Worm (Caenorhabditis elegans) whole organism, young adult: ENCODE data around the gene Y39A1A.27.

Experiments
- B0336.3 ChIP-seq: fragments of 200-800 bp; sonication (Bioruptor generic); IDR thresholded peaks from 2 replicates; pipeline ENCODE4 v1.3.6; 2022; ENCODE audit warnings: missing genetic modification characterization, missing compliant biosample characterization
- F22D6.2 ChIP-seq: sonication (generic microtip); optimal IDR thresholded peaks from 2 replicates; lab custom pipeline; 2016; ENCODE audit warnings: mild to moderate bottlenecking, missing genetic modification characterization, missing compliant biosample characterization
- F33H1.4 ChIP-seq: fragments of 200-800 bp; sonication (Bioruptor generic); IDR thresholded peaks from 2 replicates; pipeline ENCODE4 v1.3.6; 2022; ENCODE audit warnings: missing genetic modification reagents, missing genetic modification characterization, missing compliant biosample characterization
- K11D2.4 ChIP-seq: fragments of 200-800 bp; sonication (Bioruptor generic); IDR thresholded peaks from 2 replicates; pipeline ENCODE4 v1.3.6; 2022; ENCODE audit warnings: missing genetic modification reagents, missing genetic modification characterization, missing compliant biosample characterization
- Y79H2A.3 ChIP-seq: fragments of 200-800 bp; sonication (Bioruptor generic); conservative IDR thresholded peaks from 2 replicates; pipeline ENCODE4 v1.3.6; 2022; ENCODE audit warnings: missing genetic modification reagents, missing genetic modification characterization, missing compliant biosample characterization
- Y95B8A.8 ChIP-seq: fragments of 200-800 bp; sonication (Bioruptor generic); IDR thresholded peaks from 2 replicates; pipeline ENCODE4 v1.3.6; 2022; ENCODE audit warnings: missing genetic modification reagents, missing genetic modification characterization, missing compliant biosample characterization
- cebp-1 ChIP-seq, 2 experiments: fragments of 200-800 bp in 1 of 2; sonication (Bioruptor generic) in 1 of 2; sonication (generic microtip) in 1 of 2; IDR thresholded peaks in 1 of 2; optimal IDR thresholded peaks in 1 of 2; 2 replicates each; pipeline versions ENCODE4 v1.3.6 to Lab custom; 2017 to 2022; ENCODE audit warnings: missing compliant biosample characterization in 2 of 2, missing genetic modification characterization in 2 of 2, mild to moderate bottlenecking in 1 of 2, missing genetic modification reagents in 1 of 2, moderate library complexity in 1 of 2
- cebp-2 ChIP-seq: fragments of 200-800 bp; sonication (Bioruptor generic); IDR thresholded peaks from 2 replicates; pipeline ENCODE4 v1.3.6; 2022; ENCODE audit warnings: missing genetic modification characterization, missing compliant biosample characterization
- ceh-91 ChIP-seq: fragments of 200-800 bp; sonication (Bioruptor generic); IDR thresholded peaks from 2 replicates; pipeline ENCODE4 v1.3.6; 2022; ENCODE audit warnings: missing genetic modification reagents, missing genetic modification characterization, missing compliant biosample characterization
- dox-1 ChIP-seq: fragments of 200-800 bp; sonication (Bioruptor generic); IDR thresholded peaks from 2 replicates; pipeline ENCODE4 v1.3.6; 2022; ENCODE audit warnings: missing genetic modification reagents, missing genetic modification characterization, missing compliant biosample characterization
- dpl-1 ChIP-seq: fragments of 150-350 bp; optimal IDR thresholded peaks from 2 replicates; lab custom pipeline; 2014; ENCODE audit warnings: missing biosample characterization, missing genetic modification reagents, missing genetic modification characterization
- efl-1 ChIP-seq: fragments of 150-350 bp; optimal IDR thresholded peaks from 2 replicates; lab custom pipeline; 2014; ENCODE audit warnings: missing biosample characterization, missing genetic modification reagents, missing genetic modification characterization
- him-1 ChIP-seq: sonication (generic microtip); optimal IDR thresholded peaks from 2 replicates; lab custom pipeline; 2016; ENCODE audit warnings: missing genotype, missing genetic modification reagents, missing genetic modification characterization, missing compliant biosample characterization
- hmg-1.2 ChIP-seq: fragments of 200-800 bp; sonication (Bioruptor generic); IDR thresholded peaks from 2 replicates; pipeline ENCODE4 v1.3.6; 2022; ENCODE audit warnings: missing genetic modification reagents, missing genetic modification characterization, missing compliant biosample characterization
- hsf-1 ChIP-seq: fragments of 200-800 bp; sonication (Bioruptor generic); IDR thresholded peaks from 2 replicates; pipeline ENCODE4 v1.3.6; 2022; ENCODE audit warnings: missing genetic modification reagents, missing genetic modification characterization, missing compliant biosample characterization
- let-526 ChIP-seq: fragments of 200-800 bp; sonication (Bioruptor generic); IDR thresholded peaks from 2 replicates; pipeline ENCODE4 v1.3.6; 2022; ENCODE audit warnings: missing genetic modification reagents, missing genetic modification characterization, missing compliant biosample characterization
- lin-54 ChIP-seq: fragments of 200-800 bp; sonication (Bioruptor generic); optimal IDR thresholded peaks from 2 replicates; lab custom pipeline; 2018; ENCODE audit warnings: mild to moderate bottlenecking, missing genetic modification characterization, missing compliant biosample characterization
- madf-10 ChIP-seq: sonication (generic microtip); optimal IDR thresholded peaks from 2 replicates; lab custom pipeline; 2016; ENCODE audit warnings: mild to moderate bottlenecking, missing genetic modification characterization, missing compliant biosample characterization
- madf-6 ChIP-seq: fragments of 200-800 bp; sonication (Bioruptor generic); IDR thresholded peaks from 2 replicates; pipeline ENCODE4 v1.3.6; 2022; ENCODE audit warnings: missing genetic modification reagents, missing genetic modification characterization, missing compliant biosample characterization
- madf-8 ChIP-seq: fragments of 200-800 bp; sonication (Bioruptor generic); conservative IDR thresholded peaks from 2 replicates; pipeline ENCODE4 v1.3.6; 2022; ENCODE audit warnings: missing genetic modification reagents, missing genetic modification characterization, missing compliant biosample characterization
- mxl-1 ChIP-seq: sonication (generic microtip); optimal IDR thresholded peaks from 2 replicates; lab custom pipeline; 2016; ENCODE audit warnings: missing genetic modification characterization, missing compliant biosample characterization
- nfya-2 ChIP-seq: fragments of 200-800 bp; sonication (Bioruptor generic); IDR thresholded peaks from 2 replicates; pipeline ENCODE4 v1.3.6; 2022; ENCODE audit warnings: missing genetic modification reagents, missing genetic modification characterization, missing compliant biosample characterization
- nhr-120 ChIP-seq: fragments of 200-800 bp; sonication (Bioruptor generic); IDR thresholded peaks from 2 replicates; pipeline ENCODE4 v1.3.6; 2022; ENCODE audit warnings: missing genetic modification characterization, missing compliant biosample characterization
- nhr-179 ChIP-seq: sonication (generic microtip); optimal IDR thresholded peaks from 2 replicates; lab custom pipeline; 2016; ENCODE audit warnings: mild to moderate bottlenecking, missing genetic modification characterization, missing compliant biosample characterization
- pbrm-1 ChIP-seq: fragments of 200-800 bp; sonication (Bioruptor generic); IDR thresholded peaks from 2 replicates; pipeline ENCODE4 v1.3.6; 2022; ENCODE audit warnings: missing genetic modification reagents, missing genetic modification characterization, missing compliant biosample characterization
- repo-1 ChIP-seq: sonication (generic microtip); optimal IDR thresholded peaks from 2 replicates; lab custom pipeline; 2017; ENCODE audit warnings: mild to moderate bottlenecking, missing genetic modification characterization, missing compliant biosample characterization
- sdz-38 ChIP-seq: sonication (generic microtip); optimal IDR thresholded peaks from 2 replicates; lab custom pipeline; 2016; ENCODE audit warnings: missing genotype, missing genetic modification characterization, missing compliant biosample characterization
- sea-2 ChIP-seq: fragments of 200-800 bp; sonication (Bioruptor generic); IDR thresholded peaks from 2 replicates; pipeline ENCODE4 v1.3.6; 2022; ENCODE audit warnings: missing genetic modification characterization, missing compliant biosample characterization
- snpc-1.1 ChIP-seq: sonication (generic microtip); optimal IDR thresholded peaks from 2 replicates; lab custom pipeline; 2017; ENCODE audit warnings: missing genetic modification characterization, mild to moderate bottlenecking, missing compliant biosample characterization, antibody characterized with exemption, moderate library complexity, missing genotype, missing genetic modification reagents; ENCODE audit not compliant: insufficient read depth
- snpc-1.3 ChIP-seq: sonication (generic microtip); optimal IDR thresholded peaks from 2 replicates; lab custom pipeline; 2017; ENCODE audit warnings: missing genetic modification characterization, mild to moderate bottlenecking, missing compliant biosample characterization, antibody characterized with exemption, moderate library complexity, missing genotype, missing genetic modification reagents; ENCODE audit not compliant: insufficient read depth
- snpc-3.4 ChIP-seq: sonication (generic microtip); optimal IDR thresholded peaks from 2 replicates; lab custom pipeline; 2017; ENCODE audit warnings: missing genetic modification characterization, mild to moderate bottlenecking, missing compliant biosample characterization, antibody characterized with exemption, moderate library complexity, missing genotype, missing genetic modification reagents
- snpc-4 ChIP-seq, 5 experiments: fragments of 150-350 bp in 1 of 5; sonication (generic microtip) in 4 of 5; optimal IDR thresholded peaks; 2 replicates each; lab custom pipeline; 2014 to 2018; ENCODE audit warnings: missing genetic modification characterization in 5 of 5, missing biosample characterization in 3 of 5, antibody characterized with exemption in 2 of 5, mild to moderate bottlenecking in 2 of 5, missing compliant biosample characterization in 2 of 5, missing genotype in 2 of 5, moderate library complexity in 2 of 5, missing genetic modification reagents in 1 of 5
- unc-130 ChIP-seq: sonication (generic microtip); optimal IDR thresholded peaks from 2 replicates; lab custom pipeline; 2016; ENCODE audit warnings: missing genetic modification reagents, missing genetic modification characterization, missing compliant biosample characterization
- ztf-6 ChIP-seq: fragments of 200-800 bp; sonication (Bioruptor generic); IDR thresholded peaks from 2 replicates; pipeline ENCODE4 v1.3.6; 2022; ENCODE audit warnings: missing genetic modification reagents, missing genetic modification characterization, missing compliant biosample characterization

Y39A1A.27 gene

DNA sequence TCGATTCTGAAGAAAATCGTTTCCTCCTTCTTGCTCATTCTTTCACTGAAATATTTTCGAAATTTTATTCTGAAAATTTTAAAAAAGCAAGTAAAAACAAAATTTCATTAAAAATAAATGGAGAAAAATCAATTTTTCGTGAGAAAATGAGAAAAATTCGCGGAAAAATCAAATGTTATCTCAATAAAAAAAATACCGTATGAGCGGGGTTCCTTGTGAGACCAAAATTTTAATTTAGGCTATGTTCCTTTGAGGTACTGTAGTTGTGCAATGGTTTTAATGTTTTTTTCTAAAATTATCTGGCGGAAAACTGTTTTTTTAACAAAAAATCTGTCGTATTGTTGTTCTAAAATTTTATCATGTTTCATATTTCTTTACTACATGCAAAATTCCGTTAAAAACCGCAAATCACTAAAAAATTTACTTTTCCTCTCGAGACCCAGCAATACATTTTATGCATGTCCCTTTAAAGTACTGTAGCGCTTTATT is 38.6 kb upstream of the Y39A1A.27 start, which contains the start of gene epg-6 (continued):
- TF ChIP-seq sdz-38 (tag; lab: Kevin White, UChicago) (no peak), efl-1 (GFP tag; lab: Kevin White, UChicago) (peak; percentile 75), snpc-1.1 (tag; lab: Kevin White, UChicago) (peak; percentile 17), Y79H2A.3 (GFP tag; lab: Robert Waterston, UW) (0 out of 2 replicates have a peak, but pooled peaks have one; percentile 26), F33H1.4 (GFP tag; lab: Robert Waterston, UW) (peak; percentile 94), let-526 (GFP tag; lab: Robert Waterston, UW) (no peak), hmg-1.2 (GFP tag; lab: Robert Waterston, UW) (peak; percentile 21; the same call in 1 of the 2 replicates), dox-1 (no peak), lin-54 (GFP tag; lab: Kevin White, UChicago) (peak; percentile 54), him-1 (tag; lab: Kevin White, UChicago) (peak; percentile 50), ztf-6 (GFP tag; lab: Robert Waterston, UW) (no peak), hsf-1 (GFP tag; lab: Robert Waterston, UW) (0 out of 2 replicates have a peak, but pooled peaks have one; percentile 28), unc-130 (GFP tag; lab: Kevin White, UChicago) (peak; percentile 19), mxl-1 (tag; lab: Kevin White, UChicago) (no peak), madf-8 (GFP tag; lab: Robert Waterston, UW) (peak; percentile 82), snpc-1.3 (peak; percentile 58), madf-6 (peak; percentile 93), snpc-4 (GFP tag; optimal IDR thresholded peaks at IDR 0.05; lab: Kevin White, UChicago) (no peak), snpc-4 (tag; optimal IDR thresholded peaks at IDR 0.05; lab: Kevin White, UChicago) (peak in 1 of 4 experiments; percentile 0), ceh-91 (GFP tag; lab: Robert Waterston, UW) (peak; percentile 84), dpl-1 (GFP tag; lab: Kevin White, UChicago) (peak; percentile 27), cebp-2 (GFP tag; lab: Robert Waterston, UW) (no peak), sea-2 (GFP tag; lab: Robert Waterston, UW) (no peak)

DNA sequence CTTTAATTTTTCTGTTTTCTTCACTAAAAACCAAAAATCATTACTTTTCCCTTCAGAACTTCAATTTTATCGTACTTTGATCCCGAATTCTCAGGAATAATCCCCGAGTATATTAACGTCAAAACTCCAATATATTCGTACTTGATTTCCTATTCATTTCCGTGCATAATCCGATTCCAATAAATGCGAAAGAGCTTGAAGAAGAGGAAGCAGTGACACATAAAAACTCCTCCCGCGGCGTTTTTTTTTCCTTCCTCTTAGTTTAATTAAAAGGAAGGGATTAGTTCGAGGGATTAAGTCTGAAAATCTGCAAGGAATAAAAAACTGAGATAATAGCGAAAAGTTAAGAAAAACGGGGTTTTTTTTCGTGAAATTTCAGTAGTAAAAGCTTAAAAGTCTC is 37.9 kb upstream of the Y39A1A.27 start:
- TF ChIP-seq nhr-120 (GFP tag; lab: Robert Waterston, UW) (no peak), nhr-179 (tag; lab: Kevin White, UChicago) (no peak)

DNA sequence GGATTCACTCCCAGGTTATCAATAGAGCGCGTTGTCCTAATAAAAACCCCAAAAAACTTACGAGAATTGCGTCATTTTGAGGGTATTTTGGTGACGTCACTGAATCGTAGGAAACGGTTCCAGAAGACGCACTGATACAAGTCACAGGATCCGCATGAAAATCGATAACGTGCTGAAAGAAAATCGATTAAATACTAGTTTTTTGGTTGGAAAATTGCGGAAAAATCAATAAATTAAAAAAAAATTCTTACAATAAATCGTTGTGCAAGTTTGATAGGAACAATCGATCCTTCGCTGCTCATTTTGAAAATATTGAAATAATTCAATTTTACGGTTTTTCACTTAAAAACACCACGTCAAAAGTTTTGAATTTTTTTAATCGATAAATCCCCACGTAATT is 35.5 kb upstream of the Y39A1A.27 start, which contains the start of gene Y39A1A.2:
Y39A1A.2 (minus strand) TSS at position 319 of the 400 bp plus-strand sequence.
- TF ChIP-seq Y95B8A.8 (GFP tag; lab: Robert Waterston, UW) (no peak), B0336.3 (GFP tag; lab: Robert Waterston, UW) (no peak), madf-8 (GFP tag; lab: Robert Waterston, UW) (no peak), nfya-2 (GFP tag; lab: Robert Waterston, UW) (no peak), snpc-3.4 (tag; lab: Kevin White, UChicago) (no peak), K11D2.4 (GFP tag; lab: Robert Waterston, UW) (no peak), repo-1 (tag; lab: Kevin White, UChicago) (no peak), cebp-1 (GFP tag; IDR thresholded peaks at IDR 0.05; lab: Robert Waterston, UW) (no peak), cebp-1 (tag; optimal IDR thresholded peaks at IDR 0.05; lab: Kevin White, UChicago) (no peak), F22D6.2 (tag; lab: Kevin White, UChicago) (no peak), lin-54 (GFP tag; lab: Kevin White, UChicago) (no peak), pbrm-1 (GFP tag; lab: Robert Waterston, UW) (no peak), madf-10 (tag; lab: Kevin White, UChicago) (no peak)
